Worm (Caenorhabditis elegans): ENCODE results near the gene B0416.11.

- TF ChIP-seq sptf-1 (tag; optimal IDR thresholded peaks at IDR 0.05) (no peak), flh-1 (GFP tag; optimal IDR thresholded peaks at IDR 0.05) (no peak), M03D4.4 (tag; optimal IDR thresholded peaks at IDR 0.05) (no peak)
These were observed 50.9 kb downstream of the B0416.11 start, which contains the start of gene vav-1 for ce11 chrX:9232037-9232436.
